Worm (Caenorhabditis elegans): ENCODE results near the gene ceh-24.

DNA sequence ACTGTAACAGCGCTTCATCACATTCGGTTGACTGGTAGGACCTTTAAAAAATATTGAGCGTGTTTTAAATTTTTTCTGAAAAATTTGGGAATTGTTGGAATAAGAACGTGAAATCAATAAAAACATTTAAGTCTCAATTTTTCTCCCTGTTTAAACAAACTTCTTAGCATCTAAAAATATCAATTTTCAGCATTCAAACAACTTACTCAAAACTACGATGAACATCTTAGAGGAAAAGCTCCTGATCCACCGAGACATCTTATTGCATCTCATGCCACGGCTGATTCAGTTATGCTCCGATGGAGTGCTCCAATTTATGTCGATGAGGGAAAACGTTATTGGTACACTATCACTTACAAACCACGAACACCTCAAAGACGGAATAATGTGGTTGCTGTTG, 13.8 kb upstream of the ceh-24 start:
- no peak for TF ChIP-seq elt-3 (tag; optimal IDR thresholded peaks at IDR 0.05)
- TF ChIP-seq nhr-77 (tag; optimal IDR thresholded peaks at IDR 0.05): no peak
- no peak for TF ChIP-seq unc-39 (tag; optimal IDR thresholded peaks at IDR 0.05)
- TF ChIP-seq unc-62 (GFP tag; optimal IDR thresholded peaks at IDR 0.05): no peak
- TF ChIP-seq mab-5 (tag; optimal IDR thresholded peaks at IDR 0.05): no peak
- TF ChIP-seq ama-1 (optimal IDR thresholded peaks at IDR 0.05): no peak
- no peak for TF ChIP-seq fos-1 (tag; optimal IDR thresholded peaks at IDR 0.05)
- TF ChIP-seq ceh-16 (tag; optimal IDR thresholded peaks at IDR 0.05): no peak
- no peak for TF ChIP-seq snpc-4 (tag; optimal IDR thresholded peaks at IDR 0.05)
